Worm (Caenorhabditis elegans) whole organism, dauer: Measurements from ENCODE around the gene snb-5.

Source experiments
- unc-62 ChIP-seq: sonication (generic microtip); optimal IDR thresholded peaks from 2 replicates; lab custom pipeline; 2017; ENCODE audit warnings: missing biosample characterization, missing genetic modification reagents, missing genetic modification characterization

snb-5 gene

ce11 chrIII:8191695-8192094 is 11.2 kb upstream of the snb-5 start, which contains the start of gene C50C3.1:
TSS of gene C50C3.1 (plus strand) at chrIII:8191995.
- no peak for TF ChIP-seq unc-62 (GFP tag; lab: Kevin White, UChicago)

ce11 chrIII:8199060-8199459 is 3.8 kb upstream of the snb-5 start:
- no peak for TF ChIP-seq unc-62 (GFP tag; lab: Kevin White, UChicago)

ce11 chrIII:8201117-8201516 is 1.7 kb upstream of the snb-5 start, which contains the start of gene unc-36:
TSS of gene unc-36 (minus strand) at chrIII:8201217.
- no peak for TF ChIP-seq unc-62 (GFP tag; lab: Kevin White, UChicago)

- TF ChIP-seq unc-62 (GFP tag; lab: Kevin White, UChicago) = no peak
These were observed 1.1 kb upstream of the snb-5 start for ce11 chrIII:8201760-8202159.

- no peak for TF ChIP-seq unc-62 (GFP tag; lab: Kevin White, UChicago)
These were observed 6.9 kb downstream of the snb-5 start, which contains the start of gene C30A5.10 for ce11 chrIII:8209775-8210174. TSS of gene C30A5.10 (minus strand) at chrIII:8209875.

- no peak for TF ChIP-seq unc-62 (GFP tag; lab: Kevin White, UChicago)
These were observed 8.7 kb downstream of the snb-5 start for ce11 chrIII:8211562-8211961.

ce11 chrIII:8216224-8216623 is 13.4 kb downstream of the snb-5 start, which contains the start of gene unc-86:
TSS of gene unc-86 (minus strand) at chrIII:8216336.
- no peak for TF ChIP-seq unc-62 (GFP tag; lab: Kevin White, UChicago)

- TF ChIP-seq unc-62 (GFP tag; lab: Kevin White, UChicago) = no peak
These were observed 15.1 kb downstream of the snb-5 start, which contains the start of gene C30A5.16 for ce11 chrIII:8217919-8218318. TSS of gene C30A5.16 (plus strand) at chrIII:8218219.

ce11 chrIII:8220081-8220480 is 17.2 kb downstream of the snb-5 start:
- no peak for TF ChIP-seq unc-62 (GFP tag; lab: Kevin White, UChicago)

ce11 chrIII:8224769-8225168 is 21.9 kb downstream of the snb-5 start, which contains the start of gene mob-4:
TSS of gene mob-4 (plus strand) at chrIII:8225097.
- no peak for TF ChIP-seq unc-62 (GFP tag; lab: Kevin White, UChicago)

- no peak for TF ChIP-seq unc-62 (GFP tag; lab: Kevin White, UChicago)
These were observed 23.3 kb downstream of the snb-5 start, which contains the start of gene rfs-1 for ce11 chrIII:8226178-8226577. TSS of gene rfs-1 (plus strand) at chrIII:8226478.

ce11 chrIII:8227511-8227910 is 24.7 kb downstream of the snb-5 start, which contains the start of gene fbxl-1:
TSS of gene fbxl-1 (plus strand) at chrIII:8227830.
- TF ChIP-seq unc-62 (GFP tag; lab: Kevin White, UChicago) = no peak

ce11 chrIII:8228916-8229315 is 26.1 kb downstream of the snb-5 start:
- no peak for TF ChIP-seq unc-62 (GFP tag; lab: Kevin White, UChicago)

ce11 chrIII:8229480-8229879 is 26.6 kb downstream of the snb-5 start:
- TF ChIP-seq unc-62 (GFP tag; lab: Kevin White, UChicago) = no peak

- no peak for TF ChIP-seq unc-62 (GFP tag; lab: Kevin White, UChicago)
These were observed 29.8 kb downstream of the snb-5 start, which contains the start of gene henn-1 for ce11 chrIII:8232634-8233033. TSS of gene henn-1 (plus strand) at chrIII:8232651.

ce11 chrIII:8235358-8235757 is 32.5 kb downstream of the snb-5 start, which contains the start of gene C02F5.14:
TSS of gene C02F5.14 (minus strand) at chrIII:8235514.
- no peak for TF ChIP-seq unc-62 (GFP tag; lab: Kevin White, UChicago)

ce11 chrIII:8235880-8236279 is 33.0 kb downstream of the snb-5 start, which contains the start of gene C02F5.5:
TSS of gene C02F5.5 (plus strand) at chrIII:8236180.
- TF ChIP-seq unc-62 (GFP tag; lab: Kevin White, UChicago) = no peak
